Fruit fly (Drosophila melanogaster) Kc167 (cell line): ENCODE measurements around the gene CG31157.

Experiments used
- Myc ChIP-seq: fragments of >200 bp; optimal IDR thresholded peaks from 2 replicates; lab custom pipeline; 2017; ENCODE audit warnings: missing external identifiers
- Sin3A ChIP-seq: fragments of >200 bp; optimal IDR thresholded peaks from 2 replicates; lab custom pipeline; 2018; ENCODE audit warnings: missing external identifiers
- h ChIP-seq: fragments of >200 bp; optimal IDR thresholded peaks from 3 replicates; lab custom pipeline; 2018; ENCODE audit warnings: missing external identifiers
- insv ChIP-seq: fragments of >200 bp; optimal IDR thresholded peaks from 3 replicates; lab custom pipeline; 2018; ENCODE audit warnings: missing external identifiers
- psq ChIP-seq: fragments of >200 bp; optimal IDR thresholded peaks from 2 replicates; lab custom pipeline; 2017; ENCODE audit warnings: missing external identifiers
- ttk ChIP-seq: sonication (Bioruptor generic); optimal IDR thresholded peaks from 2 replicates; lab custom pipeline; 2017; ENCODE audit warnings: missing external identifiers

DNA sequence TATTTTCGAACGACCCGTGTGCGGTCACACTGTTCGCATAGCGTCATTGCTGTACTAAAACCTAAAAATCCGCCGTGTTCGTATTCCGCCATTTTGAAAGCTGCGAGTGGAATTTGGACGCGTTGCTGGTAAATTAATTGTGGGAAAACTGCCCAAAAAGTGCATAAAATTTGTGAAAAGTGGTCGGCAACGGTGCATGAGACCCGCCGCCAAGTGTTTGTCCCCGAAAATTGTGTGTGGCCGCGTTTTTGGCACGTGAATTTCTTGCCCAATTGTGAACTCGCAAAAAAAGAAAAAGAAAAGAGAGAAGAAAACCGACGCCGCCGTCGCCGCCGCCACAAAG lies 35.9 kb upstream of the CG31157 start, which contains the start of gene CtBP:
- no peak for TF ChIP-seq Sin3A (lab: Kevin White, UChicago)
- TF ChIP-seq ttk = no peak
- TF ChIP-seq Myc (lab: Kevin White, UChicago) = no peak
- TF ChIP-seq psq (lab: Kevin White, UChicago) = no peak
- no peak for TF ChIP-seq insv (lab: Kevin White, UChicago)
- no peak for TF ChIP-seq h
